Fruit fly (Drosophila melanogaster): Measurements from ENCODE around the gene ChLD3.
A peak's percentile ranks its signal among the peaks of the same experiment; 100 is the strongest.

ChLD3 gene

DNA sequence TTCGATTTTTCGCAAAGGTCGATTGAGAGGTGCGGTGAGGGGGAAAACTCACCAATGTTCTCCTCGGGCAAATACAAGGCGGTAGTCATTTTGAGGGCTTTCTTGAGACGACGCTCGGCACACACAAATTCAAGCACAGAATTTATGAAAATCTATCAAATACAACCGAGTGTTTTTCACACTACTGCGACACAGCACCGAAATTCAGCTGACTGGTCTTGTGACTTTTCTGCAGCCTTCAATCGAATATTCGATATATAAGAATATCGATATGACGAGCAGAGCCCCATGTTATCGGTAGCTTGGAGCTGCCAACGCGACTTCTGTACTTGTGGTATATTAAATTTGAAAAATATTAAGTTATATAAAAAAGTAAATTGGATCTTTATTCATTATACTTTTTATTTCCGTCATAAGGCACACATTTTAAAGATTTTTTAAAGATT, 11.0 kb upstream of the ChLD3 start, which contains the start of gene VhaSFD:
Gene VhaSFD (minus strand): TSS at position 249 of the 446 bp plus-strand sequence.
- TF ChIP-seq Met (GFP tag; optimal IDR thresholded peaks at IDR 0.05) (no peak), Eip93F (GFP tag; optimal IDR thresholded peaks at IDR 0.05) (peak; percentile 55), CG10669 (GFP tag; optimal IDR thresholded peaks at IDR 0.05) (no peak), Ets96B (tag; optimal IDR thresholded peaks at IDR 0.05) (no peak), Sox14 (GFP tag; optimal IDR thresholded peaks at IDR 0.05) (no peak), Hr38 (GFP tag; optimal IDR thresholded peaks at IDR 0.05) (no peak), CG15336 (GFP tag; IDR thresholded peaks at IDR 0.05) (peak; percentile 36; the same call in 1 of the 2 replicates), CG3032 (tag; optimal IDR thresholded peaks at IDR 0.05) (peak; percentile 38), achi (GFP tag; optimal IDR thresholded peaks at IDR 0.05) (peak; percentile 33), OdsH (GFP tag; optimal IDR thresholded peaks at IDR 0.05) (no peak), pdm3 (GFP tag; optimal IDR thresholded peaks at IDR 0.05) (no peak), dac (GFP tag; optimal IDR thresholded peaks at IDR 0.05) (no peak), CG6854 (GFP tag; optimal IDR thresholded peaks at IDR 0.05) (peak; percentile 37), esn (GFP tag; optimal IDR thresholded peaks at IDR 0.05) (peak; percentile 32), Ets21C (GFP tag; optimal IDR thresholded peaks at IDR 0.05) (no peak)

DNA sequence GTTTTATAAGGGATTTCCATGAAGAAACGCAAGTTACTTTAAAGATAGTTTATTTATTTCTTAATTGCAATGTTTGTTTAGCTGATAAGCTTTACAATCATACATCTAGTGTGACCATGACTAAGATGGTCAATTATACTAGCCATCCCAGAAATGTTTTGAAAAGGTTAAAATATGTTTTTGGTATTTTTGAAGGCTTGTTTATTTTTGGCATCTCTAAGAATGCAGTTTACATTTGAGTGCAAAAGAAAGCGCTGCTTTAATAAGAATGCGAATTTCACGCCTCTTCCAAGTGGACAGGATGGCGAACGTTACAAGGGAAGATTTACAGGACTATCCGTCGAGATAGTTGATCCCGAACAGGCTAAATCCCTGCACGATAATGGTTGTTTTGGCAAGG, 9.1 kb upstream of the ChLD3 start, which contains the start of gene Tsen2:
Gene Tsen2 (plus strand): TSS at position 222 of the 400 bp plus-strand sequence.
- TF ChIP-seq vri (GFP tag; optimal IDR thresholded peaks at IDR 0.05) (no peak), esn (GFP tag; optimal IDR thresholded peaks at IDR 0.05) (peak; percentile 47), CG10631 (GFP tag; optimal IDR thresholded peaks at IDR 0.05) (no peak), dsx (GFP tag; optimal IDR thresholded peaks at IDR 0.05; ENCODE audit: poor library complexity, severe bottlenecking) (no peak), CG8319 (GFP tag; optimal IDR thresholded peaks at IDR 0.05) (no peak)

DNA sequence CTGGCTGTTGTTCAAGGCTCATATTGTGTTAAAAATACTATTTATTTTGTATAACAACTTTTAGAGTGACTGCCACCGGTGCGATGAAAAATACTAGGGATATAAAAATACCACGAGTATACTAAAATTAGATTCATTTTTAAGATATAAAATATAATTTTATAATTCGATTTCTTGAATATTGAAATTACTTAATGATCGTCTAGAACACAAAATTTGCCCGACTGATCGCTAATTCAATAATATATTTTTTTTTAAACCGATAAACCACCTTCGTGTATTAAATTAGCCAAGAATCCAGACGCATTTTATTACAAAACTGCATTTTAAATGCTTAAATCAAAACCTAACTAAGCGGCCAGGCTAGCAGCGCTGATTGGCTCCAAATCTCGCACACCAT, 7.7 kb upstream of the ChLD3 start, which contains the start of gene CG17996:
Gene CG17996 (minus strand): TSS at position 101 of the 400 bp plus-strand sequence.
- no peak for TF ChIP-seq pdm3 (GFP tag; optimal IDR thresholded peaks at IDR 0.05)
- no peak for TF ChIP-seq dac (GFP tag; optimal IDR thresholded peaks at IDR 0.05)
- no peak for TF ChIP-seq lz (GFP tag; optimal IDR thresholded peaks at IDR 0.05)
- no peak for TF ChIP-seq Eip75B (GFP tag; optimal IDR thresholded peaks at IDR 0.05)
- TF ChIP-seq Eip78C (GFP tag): no peak
- TF ChIP-seq CG4318 (GFP tag; optimal IDR thresholded peaks at IDR 0.05): no peak
- TF ChIP-seq CG10631 (GFP tag; optimal IDR thresholded peaks at IDR 0.05): no peak
- TF ChIP-seq Lpt (GFP tag; optimal IDR thresholded peaks at IDR 0.05): no peak
- TF ChIP-seq Sox14 (GFP tag; optimal IDR thresholded peaks at IDR 0.05): no peak
- TF ChIP-seq Ets21C (GFP tag; optimal IDR thresholded peaks at IDR 0.05): no peak
- no peak for TF ChIP-seq eg (GFP tag; IDR thresholded peaks at IDR 0.05)
- TF ChIP-seq CG6854 (GFP tag; optimal IDR thresholded peaks at IDR 0.05): no peak
- no peak for TF ChIP-seq salr (GFP tag; optimal IDR thresholded peaks at IDR 0.05)
- no peak for TF ChIP-seq Hr38 (GFP tag; optimal IDR thresholded peaks at IDR 0.05)
- no peak for TF ChIP-seq esn (GFP tag; optimal IDR thresholded peaks at IDR 0.05)
- no peak for TF ChIP-seq CG32006 (GFP tag; optimal IDR thresholded peaks at IDR 0.05)
- TF ChIP-seq CG8119 (GFP tag; IDR thresholded peaks at IDR 0.05): no peak
- no peak for TF ChIP-seq fd59A (GFP tag; optimal IDR thresholded peaks at IDR 0.05)

dm6 chr2L:16731799-16732198, 6.9 kb upstream of the ChLD3 start, which contains the start of gene Prosbeta4:
TSS of gene Prosbeta4 (minus strand) at chr2L:16732133.
- TF ChIP-seq CG6276 (GFP tag; optimal IDR thresholded peaks at IDR 0.05) (no peak), eg (GFP tag; IDR thresholded peaks at IDR 0.05) (no peak), Hr39 (GFP tag; optimal IDR thresholded peaks at IDR 0.05) (no peak), dac (GFP tag; optimal IDR thresholded peaks at IDR 0.05) (no peak), Eip78C (GFP tag) (no peak), Blimp-1 (GFP tag; optimal IDR thresholded peaks at IDR 0.05) (no peak), CG8119 (GFP tag; IDR thresholded peaks at IDR 0.05) (no peak), topi (GFP tag; optimal IDR thresholded peaks at IDR 0.05) (no peak)
